Fruit fly (Drosophila melanogaster) whole organism, pupa: ENCODE results near the gene Polr2J.

Source experiments
- Ets98B ChIP-seq: fragments of 200-800 bp; sonication (Bioruptor generic); IDR thresholded peaks from 2 replicates; pipeline ENCODE4 v1.3.6; 2022; ENCODE audit warnings: missing biosample characterization, missing genetic modification characterization
- Snoo ChIP-seq: fragments of 200-800 bp; sonication (Bioruptor generic); optimal IDR thresholded peaks from 3 replicates; lab custom pipeline; 2017; ENCODE audit warnings: missing biosample characterization, mild to moderate bottlenecking, missing genetic modification characterization, inconsistent platforms

DNA sequence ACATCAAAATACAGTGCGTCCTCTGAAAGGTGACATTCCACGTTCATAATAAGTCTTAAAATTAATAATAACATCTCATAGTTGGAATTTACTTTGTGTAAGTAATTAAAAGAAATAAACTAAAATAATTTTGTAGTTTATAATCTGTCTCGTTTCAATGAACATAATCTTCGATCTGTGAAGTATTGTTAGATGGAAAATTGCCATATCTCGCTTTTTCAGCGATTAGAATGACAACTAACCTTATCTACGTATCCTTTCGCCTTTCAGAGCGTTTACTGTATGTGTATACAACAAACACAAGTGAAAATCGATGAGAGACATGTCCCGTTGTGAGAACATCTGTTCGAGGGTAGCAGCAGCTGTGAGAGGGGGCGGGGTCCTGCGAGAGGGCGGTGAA lies 27.9 kb downstream of the Polr2J start:
- TF ChIP-seq Snoo (tag; lab: Kevin White, UChicago) (no peak), Ets98B (no peak)
